Worm (Caenorhabditis elegans) whole organism, early embryonic: ENCODE results near the gene srh-236.

ENCODE experiments used
- F13C5.2 ChIP-seq: sonication (generic microtip); optimal IDR thresholded peaks from 2 replicates; lab custom pipeline; 2017; ENCODE audit warnings: mild to moderate bottlenecking, missing genetic modification characterization, inconsistent platforms, missing compliant biosample characterization
- aly-1 ChIP-seq: sonication (generic microtip); optimal IDR thresholded peaks from 2 replicates; lab custom pipeline; 2016; ENCODE audit warnings: missing genetic modification characterization, missing compliant biosample characterization
- ama-1 ChIP-seq: fragments of 150-350 bp; optimal IDR thresholded peaks from 2 replicates; lab custom pipeline; 2014
- tbx-11 ChIP-seq: fragments of 200-800 bp; sonication (Bioruptor generic); IDR thresholded peaks from 2 replicates; pipeline ENCODE4 v1.3.6; 2022; ENCODE audit warnings: missing genetic modification characterization, missing compliant biosample characterization
- tbx-37 ChIP-seq: fragments of 200-800 bp; sonication (Bioruptor generic); conservative IDR thresholded peaks from 2 replicates; pipeline ENCODE4 v1.3.6; 2022; ENCODE audit warnings: missing genetic modification reagents, missing genetic modification characterization, missing compliant biosample characterization

ce11 chrV:17170822-17171221 lies 41.0 kb downstream of the srh-236 start, which contains the start of gene srw-51:
- TF ChIP-seq aly-1 = no peak
- no peak for TF ChIP-seq tbx-11 (GFP tag; lab: Robert Waterston, UW)
- TF ChIP-seq tbx-37 (GFP tag; lab: Robert Waterston, UW) = no peak
- no peak for TF ChIP-seq ama-1 (lab: Kevin White, UChicago)
- no peak for TF ChIP-seq F13C5.2 (tag; lab: Kevin White, UChicago)
